Fruit fly (Drosophila melanogaster) whole organism, embryonic: Measurements from ENCODE around the gene Mgstl.

Source experiments
- C15 ChIP-seq: fragments of 200-800 bp; sonication (Bioruptor generic); IDR thresholded peaks from 3 replicates; pipeline ENCODE4 v1.3.6; 2022; ENCODE audit warnings: missing biosample characterization, missing genetic modification characterization
- CG11093 ChIP-seq: fragments of 200-800 bp; sonication (Bioruptor generic); IDR thresholded peaks from 3 replicates; pipeline ENCODE4 v1.3.6; 2022; ENCODE audit warnings: missing biosample characterization, missing genetic modification characterization
- CG1647 ChIP-seq: fragments of 200-800 bp; sonication (Bioruptor generic); optimal IDR thresholded peaks from 3 replicates; lab custom pipeline; 2016; ENCODE audit warnings: missing biosample characterization, missing genetic modification characterization
- CG17359 ChIP-seq: fragments of 200-800 bp; sonication (Bioruptor generic); optimal IDR thresholded peaks from 3 replicates; lab custom pipeline; 2018; ENCODE audit warnings: missing biosample characterization, mild to moderate bottlenecking, missing genetic modification characterization, moderate library complexity
- CG17385 ChIP-seq: fragments of 200-800 bp; sonication (Bioruptor generic); optimal IDR thresholded peaks from 3 replicates; lab custom pipeline; 2018; ENCODE audit warnings: missing biosample characterization, mild to moderate bottlenecking, missing genetic modification characterization
- CG1832 ChIP-seq: fragments of 200-800 bp; sonication (Bioruptor generic); optimal IDR thresholded peaks from 2 replicates; lab custom pipeline; 2017; ENCODE audit warnings: missing biosample characterization, mild to moderate bottlenecking, missing genetic modification characterization, inconsistent platforms
- CG30403 ChIP-seq: fragments of 200-800 bp; sonication (Bioruptor generic); optimal IDR thresholded peaks from 3 replicates; lab custom pipeline; 2016; ENCODE audit warnings: missing biosample characterization, missing genetic modification characterization
- CG31441 ChIP-seq: fragments of 200-800 bp; sonication (Bioruptor generic); IDR thresholded peaks from 2 replicates; pipeline ENCODE4 v1.3.6; 2022; ENCODE audit warnings: missing biosample characterization, missing genetic modification characterization
- CG6683 ChIP-seq: fragments of 200-800 bp; sonication (Bioruptor generic); optimal IDR thresholded peaks from 2 replicates; lab custom pipeline; 2017; ENCODE audit warnings: missing biosample characterization, mild to moderate bottlenecking, missing genetic modification characterization, missing genetic modification reagents
- CG8281 ChIP-seq: fragments of 200-800 bp; sonication (Bioruptor generic); optimal IDR thresholded peaks from 2 replicates; lab custom pipeline; 2018; ENCODE audit warnings: missing biosample characterization, mild to moderate bottlenecking, missing genetic modification characterization, moderate library complexity
- CG8944 ChIP-seq: fragments of 200-800 bp; sonication (Bioruptor generic); optimal IDR thresholded peaks from 3 replicates; lab custom pipeline; 2016; ENCODE audit warnings: missing biosample characterization, missing genetic modification characterization
- CG9817 ChIP-seq: fragments of 200-800 bp; sonication (Bioruptor generic); optimal IDR thresholded peaks from 2 replicates; lab custom pipeline; 2018; ENCODE audit warnings: missing biosample characterization, mild to moderate bottlenecking, missing genetic modification characterization, moderate library complexity
- CG9932 ChIP-seq: fragments of 200-800 bp; sonication (Bioruptor generic); IDR thresholded peaks from 2 replicates; pipeline ENCODE4 v1.3.6; 2022; ENCODE audit warnings: missing biosample characterization, missing genetic modification characterization
- Chrac-16 ChIP-seq: fragments of 200-800 bp; sonication (Bioruptor generic); optimal IDR thresholded peaks from 3 replicates; lab custom pipeline; 2016; ENCODE audit warnings: missing biosample characterization, missing genetic modification characterization
- Fer2 ChIP-seq: fragments of 200-800 bp; sonication (Bioruptor generic); optimal IDR thresholded peaks from 2 replicates; lab custom pipeline; 2018; ENCODE audit warnings: missing biosample characterization, mild to moderate bottlenecking, missing genetic modification characterization, moderate library complexity
- Fer3 ChIP-seq: fragments of 200-800 bp; sonication (Bioruptor generic); optimal IDR thresholded peaks from 2 replicates; lab custom pipeline; 2018; ENCODE audit warnings: missing biosample characterization, mild to moderate bottlenecking, missing genetic modification characterization, moderate library complexity
- Hsf ChIP-seq: fragments of 200-800 bp; sonication (Bioruptor generic); optimal IDR thresholded peaks from 3 replicates; lab custom pipeline; 2016; ENCODE audit warnings: missing biosample characterization, missing genetic modification characterization
- MTF-1 ChIP-seq: fragments of 200-800 bp; sonication (Bioruptor generic); optimal IDR thresholded peaks from 2 replicates; lab custom pipeline; 2018; ENCODE audit warnings: missing biosample characterization, mild to moderate bottlenecking, missing genetic modification characterization, borderline replicate concordance
- Nf-YC ChIP-seq: fragments of 200-800 bp; optimal IDR thresholded peaks from 3 replicates; lab custom pipeline; 2019; ENCODE audit warnings: missing biosample characterization, mild to moderate bottlenecking, missing genetic modification characterization, moderate library complexity
- Optix ChIP-seq: fragments of 200-800 bp; sonication (Bioruptor generic); IDR thresholded peaks from 3 replicates; pipeline ENCODE4 v1.3.6; 2022; ENCODE audit warnings: missing biosample characterization, missing genetic modification characterization
- Sox100B ChIP-seq: fragments of 200-800 bp; sonication (Bioruptor generic); optimal IDR thresholded peaks from 3 replicates; lab custom pipeline; 2018; ENCODE audit warnings: missing biosample characterization, mild to moderate bottlenecking, missing genetic modification characterization
- Sox102F ChIP-seq: fragments of 200-800 bp; sonication (Bioruptor generic); optimal IDR thresholded peaks from 2 replicates; lab custom pipeline; 2018; ENCODE audit warnings: missing biosample characterization, mild to moderate bottlenecking, missing genetic modification characterization, moderate library complexity
- Spps ChIP-seq: fragments of 200-800 bp; sonication (Bioruptor generic); optimal IDR thresholded peaks from 2 replicates; lab custom pipeline; 2018; ENCODE audit warnings: missing biosample characterization, mild to moderate bottlenecking, missing genetic modification characterization
- Sry-β ChIP-seq: fragments of 200-800 bp; sonication (Bioruptor generic); optimal IDR thresholded peaks from 2 replicates; lab custom pipeline; 2018; ENCODE audit warnings: missing biosample characterization, mild to moderate bottlenecking, missing genetic modification characterization, moderate library complexity
- Taf1 ChIP-seq: fragments of 200-800 bp; sonication (Bioruptor generic); IDR thresholded peaks from 2 replicates; pipeline ENCODE4 v1.3.6; 2022; ENCODE audit warnings: missing biosample characterization, missing genetic modification characterization
- bsh ChIP-seq, 2 experiments: fragments of 200-800 bp; sonication (Bioruptor generic); optimal IDR thresholded peaks; 2 replicates each; lab custom pipeline; 2017 to 2018; ENCODE audit warnings: mild to moderate bottlenecking in 2 of 2, missing biosample characterization in 2 of 2, missing genetic modification characterization in 2 of 2, moderate library complexity in 1 of 2
- croc ChIP-seq: fragments of 200-800 bp; sonication (Bioruptor generic); conservative IDR thresholded peaks from 3 replicates; pipeline ENCODE4 v1.3.6; 2022; ENCODE audit warnings: missing biosample characterization, missing genetic modification characterization
- dmrt99B ChIP-seq: fragments of 200-800 bp; sonication (Bioruptor generic); optimal IDR thresholded peaks from 2 replicates; lab custom pipeline; 2018; ENCODE audit warnings: missing biosample characterization, mild to moderate bottlenecking, missing genetic modification characterization, moderate library complexity
- dysf ChIP-seq: fragments of 200-800 bp; sonication (Bioruptor generic); IDR thresholded peaks from 3 replicates; pipeline ENCODE4 v1.3.6; 2022; ENCODE audit warnings: missing biosample characterization, missing genetic modification characterization
- eve ChIP-seq, 2 experiments: fragments of >200 bp; optimal IDR thresholded peaks; 2 replicates each; lab custom pipeline; 2017; ENCODE audit warnings: missing biosample characterization in 2 of 2, missing genetic modification characterization in 2 of 2
- fd64A ChIP-seq: fragments of 200-800 bp; sonication (Bioruptor generic); optimal IDR thresholded peaks from 3 replicates; lab custom pipeline; 2018; ENCODE audit warnings: missing biosample characterization, mild to moderate bottlenecking, missing genetic modification characterization
- gcm ChIP-seq: fragments of 200-800 bp; sonication (Bioruptor generic); optimal IDR thresholded peaks from 2 replicates; lab custom pipeline; 2019; ENCODE audit warnings: missing biosample characterization, mild to moderate bottlenecking, missing genetic modification characterization, moderate library complexity
- grn ChIP-seq: fragments of 200-800 bp; sonication (Bioruptor generic); optimal IDR thresholded peaks from 3 replicates; lab custom pipeline; 2017; ENCODE audit warnings: missing biosample characterization, missing genetic modification characterization
- hb ChIP-seq: fragments of 200-800 bp; sonication (Bioruptor generic); IDR thresholded peaks from 3 replicates; pipeline ENCODE4 v1.3.6; 2022; ENCODE audit warnings: missing biosample characterization, missing genetic modification characterization; ENCODE audit not compliant: partially characterized antibody
- ro ChIP-seq: fragments of 200-800 bp; sonication (Bioruptor generic); IDR thresholded peaks from 2 replicates; pipeline ENCODE4 v1.3.6; 2022; ENCODE audit warnings: missing biosample characterization, missing genetic modification characterization
- sisA ChIP-seq: fragments of 200-800 bp; sonication (Bioruptor generic); IDR thresholded peaks from 2 replicates; pipeline ENCODE4 v1.3.6; 2022; ENCODE audit warnings: missing biosample characterization, missing genetic modification characterization
- slp2 ChIP-seq: fragments of 200-800 bp; sonication (Bioruptor generic); optimal IDR thresholded peaks from 2 replicates; lab custom pipeline; 2016; ENCODE audit warnings: missing biosample characterization, missing genetic modification characterization
- sna ChIP-seq: fragments of 200-800 bp; sonication (Bioruptor generic); IDR thresholded peaks from 2 replicates; pipeline ENCODE4 v1.3.6; 2022; ENCODE audit warnings: missing biosample characterization, missing genetic modification characterization; ENCODE audit not compliant: partially characterized antibody
- tna ChIP-seq: fragments of 200-800 bp; sonication (Bioruptor generic); IDR thresholded peaks from 2 replicates; pipeline ENCODE4 v1.3.6; 2022; ENCODE audit warnings: missing biosample characterization, missing genetic modification characterization; ENCODE audit not compliant: partially characterized antibody

Gene Mgstl

dm6 chrX:21053099-21053715, 11.3 kb downstream of the Mgstl start (continued):
- peak; percentile 64 for TF ChIP-seq dmrt99B (tag; lab: Kevin White, UChicago)
- peak; percentile 66 for TF ChIP-seq tna (GFP tag; lab: Robert Waterston, UW)
- TF ChIP-seq gcm (GFP tag; lab: Kevin White, UChicago) = peak; percentile 59
- TF ChIP-seq croc = no peak; the same call in 2 of the 3 replicates
- TF ChIP-seq Spps (tag; lab: Kevin White, UChicago) = peak; percentile 47
- TF ChIP-seq grn = peak; percentile 17
- TF ChIP-seq sna (GFP tag; lab: Robert Waterston, UW) = peak; percentile 73
- peak; percentile 84 for TF ChIP-seq Fer3 (tag; lab: Kevin White, UChicago)
- TF ChIP-seq CG9817 = peak; percentile 69
- TF ChIP-seq CG1832 = no peak
- TF ChIP-seq MTF-1 = peak; percentile 95
- peak; percentile 57 for TF ChIP-seq Sry-β (GFP tag; lab: Kevin White, UChicago)
- no peak for TF ChIP-seq ro
- no peak for TF ChIP-seq Sox102F (GFP tag; lab: Kevin White, UChicago)
- peak; percentile 80 for TF ChIP-seq fd64A (GFP tag; lab: Kevin White, UChicago)
- TF ChIP-seq dysf = peak; percentile 63; the same call in 2 of the 3 replicates
- TF ChIP-seq CG11093 (GFP tag; lab: Robert Waterston, UW) = no peak
- peak; percentile 68 for TF ChIP-seq slp2 (GFP tag; lab: Kevin White, UChicago)
- peak; percentile 76 for TF ChIP-seq Hsf (GFP tag; lab: Kevin White, UChicago)
- peak; percentile 50 to 64 for TF ChIP-seq bsh (GFP tag; optimal IDR thresholded peaks at IDR 0.05; lab: Kevin White, UChicago)
- TF ChIP-seq C15 (GFP tag; lab: Robert Waterston, UW) = 0 out of 3 replicates have a peak, but pooled peaks have one; percentile 41
- peak; percentile 70 for TF ChIP-seq CG17359
- peak; percentile 63 for TF ChIP-seq Fer2
- peak; percentile 63 for TF ChIP-seq CG1647 (GFP tag; lab: Kevin White, UChicago)
- peak; percentile 61 for TF ChIP-seq CG6683 (GFP tag; lab: Kevin White, UChicago)
- TF ChIP-seq CG9932 (GFP tag; lab: Robert Waterston, UW) = peak; percentile 77
- TF ChIP-seq eve (GFP tag; optimal IDR thresholded peaks at IDR 0.05; lab: Kevin White, UChicago) = no peak
- TF ChIP-seq Optix (GFP tag; lab: Robert Waterston, UW) = peak; percentile 62; the same call in 1 of the 3 replicates
- peak; percentile 42; the same call in 1 of the 2 replicates for TF ChIP-seq Taf1
- peak; percentile 64 for TF ChIP-seq CG31441 (GFP tag; lab: Robert Waterston, UW)
- peak; percentile 94 for TF ChIP-seq CG17385 (GFP tag; lab: Kevin White, UChicago)
- peak; percentile 21 for TF ChIP-seq CG8281
- TF ChIP-seq CG8944 (GFP tag; lab: Kevin White, UChicago) = peak; percentile 52
- peak; percentile 77; the same call in 2 of the 3 replicates for TF ChIP-seq hb (GFP tag; lab: Robert Waterston, UW)
- peak; percentile 68 for TF ChIP-seq Sox100B (GFP tag; lab: Kevin White, UChicago)
- TF ChIP-seq sisA (GFP tag; lab: Robert Waterston, UW) = no peak
- peak; percentile 36 for TF ChIP-seq Nf-YC (tag; lab: Kevin White, UChicago)
- no peak for TF ChIP-seq Chrac-16 (GFP tag; lab: Kevin White, UChicago)
- TF ChIP-seq CG30403 (GFP tag; lab: Kevin White, UChicago) = peak; percentile 63
